Worm (Caenorhabditis elegans) whole organism, young adult: ENCODE results near the gene col-97.

Source experiments
- D2030.7 ChIP-seq: fragments of 200-800 bp; sonication (Bioruptor generic); IDR thresholded peaks from 2 replicates; pipeline ENCODE4 v1.3.6; 2022; ENCODE audit warnings: missing genetic modification reagents, missing genetic modification characterization, missing compliant biosample characterization
- F10E7.11 ChIP-seq: sonication (generic microtip); optimal IDR thresholded peaks from 2 replicates; lab custom pipeline; 2017; ENCODE audit warnings: mild to moderate bottlenecking, missing genetic modification characterization, moderate library complexity, missing compliant biosample characterization
- F33H1.4 ChIP-seq: fragments of 200-800 bp; sonication (Bioruptor generic); IDR thresholded peaks from 2 replicates; pipeline ENCODE4 v1.3.6; 2022; ENCODE audit warnings: missing genetic modification reagents, missing genetic modification characterization, missing compliant biosample characterization
- F52B5.7 ChIP-seq: sonication (generic microtip); optimal IDR thresholded peaks from 2 replicates; lab custom pipeline; 2016; ENCODE audit warnings: mild to moderate bottlenecking, missing genetic modification characterization, missing compliant biosample characterization
- F55B11.4 ChIP-seq: sonication (generic microtip); optimal IDR thresholded peaks from 2 replicates; lab custom pipeline; 2016; ENCODE audit warnings: missing compliant biosample characterization, missing genetic modification characterization, borderline replicate concordance; ENCODE audit not compliant: insufficient read depth
- K11D2.4 ChIP-seq: fragments of 200-800 bp; sonication (Bioruptor generic); IDR thresholded peaks from 2 replicates; pipeline ENCODE4 v1.3.6; 2022; ENCODE audit warnings: missing genetic modification reagents, missing genetic modification characterization, missing compliant biosample characterization
- Y67H2A.10 ChIP-seq: fragments of 200-800 bp; sonication (Bioruptor generic); conservative IDR thresholded peaks from 2 replicates; pipeline ENCODE4 v1.3.6; 2022; ENCODE audit warnings: missing genetic modification reagents, missing genetic modification characterization, missing compliant biosample characterization
- Y95B8A.8 ChIP-seq: fragments of 200-800 bp; sonication (Bioruptor generic); IDR thresholded peaks from 2 replicates; pipeline ENCODE4 v1.3.6; 2022; ENCODE audit warnings: missing genetic modification reagents, missing genetic modification characterization, missing compliant biosample characterization
- aptf-2 ChIP-seq: fragments of 200-800 bp; sonication (Bioruptor generic); conservative IDR thresholded peaks from 2 replicates; pipeline ENCODE4 v1.3.6; 2022; ENCODE audit warnings: missing genetic modification reagents, missing genetic modification characterization, missing compliant biosample characterization
- attf-3 ChIP-seq: fragments of 200-800 bp; sonication (Bioruptor generic); conservative IDR thresholded peaks from 2 replicates; pipeline ENCODE4 v1.3.6; 2022; ENCODE audit warnings: missing genetic modification reagents, missing genetic modification characterization, missing compliant biosample characterization
- bed-2 ChIP-seq: fragments of 200-800 bp; sonication (Bioruptor generic); IDR thresholded peaks from 2 replicates; pipeline ENCODE4 v1.3.6; 2022; ENCODE audit warnings: missing genetic modification reagents, missing genetic modification characterization, missing compliant biosample characterization
- cebp-2 ChIP-seq: fragments of 200-800 bp; sonication (Bioruptor generic); IDR thresholded peaks from 2 replicates; pipeline ENCODE4 v1.3.6; 2022; ENCODE audit warnings: missing genetic modification characterization, missing compliant biosample characterization
- ceh-100 ChIP-seq: fragments of 200-800 bp; sonication (Bioruptor generic); IDR thresholded peaks from 2 replicates; pipeline ENCODE4 v1.3.6; 2022; ENCODE audit warnings: missing genetic modification reagents, missing genetic modification characterization, missing compliant biosample characterization
- ceh-27 ChIP-seq: fragments of 200-800 bp; sonication (Bioruptor generic); optimal IDR thresholded peaks from 2 replicates; lab custom pipeline; 2018; ENCODE audit warnings: mild to moderate bottlenecking, missing genetic modification characterization, moderate library complexity, missing compliant biosample characterization
- ceh-58 ChIP-seq: fragments of 200-800 bp; sonication (Bioruptor generic); IDR thresholded peaks from 2 replicates; pipeline ENCODE4 v1.3.6; 2022; ENCODE audit warnings: missing genetic modification characterization, missing compliant biosample characterization
- ceh-91 ChIP-seq: fragments of 200-800 bp; sonication (Bioruptor generic); IDR thresholded peaks from 2 replicates; pipeline ENCODE4 v1.3.6; 2022; ENCODE audit warnings: missing genetic modification reagents, missing genetic modification characterization, missing compliant biosample characterization
- efl-1 ChIP-seq: fragments of 150-350 bp; optimal IDR thresholded peaks from 2 replicates; lab custom pipeline; 2014; ENCODE audit warnings: missing biosample characterization, missing genetic modification reagents, missing genetic modification characterization
- egl-44 ChIP-seq: fragments of 200-800 bp; sonication (Bioruptor generic); IDR thresholded peaks from 2 replicates; pipeline ENCODE4 v1.3.6; 2022; ENCODE audit warnings: missing genetic modification reagents, missing genetic modification characterization, missing compliant biosample characterization
- egrh-3 ChIP-seq: fragments of 200-800 bp; sonication (Bioruptor generic); IDR thresholded peaks from 2 replicates; pipeline ENCODE4 v1.3.6; 2022; ENCODE audit warnings: missing genetic modification reagents, missing genetic modification characterization, missing compliant biosample characterization
- ets-4 ChIP-seq: fragments of 200-800 bp; sonication (Bioruptor generic); optimal IDR thresholded peaks from 2 replicates; lab custom pipeline; 2018; ENCODE audit warnings: mild to moderate bottlenecking, missing genetic modification characterization, missing compliant biosample characterization
- hmg-20 ChIP-seq: fragments of 200-800 bp; sonication (Bioruptor generic); IDR thresholded peaks from 2 replicates; pipeline ENCODE4 v1.3.6; 2022; ENCODE audit warnings: missing genetic modification reagents, missing genetic modification characterization, missing compliant biosample characterization
- lag-1 ChIP-seq: fragments of 200-800 bp; sonication (Bioruptor generic); IDR thresholded peaks from 2 replicates; pipeline ENCODE4 v1.3.6; 2022; ENCODE audit warnings: missing genetic modification reagents, missing genetic modification characterization, missing compliant biosample characterization
- let-526 ChIP-seq: fragments of 200-800 bp; sonication (Bioruptor generic); IDR thresholded peaks from 2 replicates; pipeline ENCODE4 v1.3.6; 2022; ENCODE audit warnings: missing genetic modification reagents, missing genetic modification characterization, missing compliant biosample characterization
- lin-26 ChIP-seq: fragments of 200-800 bp; sonication (Bioruptor generic); IDR thresholded peaks from 2 replicates; pipeline ENCODE4 v1.3.6; 2022; ENCODE audit warnings: missing genetic modification reagents, missing genetic modification characterization, missing compliant biosample characterization
- lin-40 ChIP-seq: sonication (generic microtip); optimal IDR thresholded peaks from 2 replicates; lab custom pipeline; 2016; ENCODE audit warnings: missing genetic modification characterization, mild to moderate bottlenecking, missing compliant biosample characterization, missing genotype, missing genetic modification reagents
- lsy-27 ChIP-seq: sonication (generic microtip); optimal IDR thresholded peaks from 2 replicates; lab custom pipeline; 2017; ENCODE audit warnings: missing genetic modification characterization, mild to moderate bottlenecking, missing compliant biosample characterization, antibody characterized with exemption, missing genotype, borderline replicate concordance; ENCODE audit not compliant: insufficient read depth
- madf-3 ChIP-seq: fragments of 200-800 bp; sonication (Bioruptor generic); IDR thresholded peaks from 2 replicates; pipeline ENCODE4 v1.3.6; 2022; ENCODE audit warnings: missing genetic modification reagents, missing genetic modification characterization, missing compliant biosample characterization
- madf-6 ChIP-seq: fragments of 200-800 bp; sonication (Bioruptor generic); IDR thresholded peaks from 2 replicates; pipeline ENCODE4 v1.3.6; 2022; ENCODE audit warnings: missing genetic modification reagents, missing genetic modification characterization, missing compliant biosample characterization
- nhr-120 ChIP-seq: fragments of 200-800 bp; sonication (Bioruptor generic); IDR thresholded peaks from 2 replicates; pipeline ENCODE4 v1.3.6; 2022; ENCODE audit warnings: missing genetic modification characterization, missing compliant biosample characterization
- nhr-80 ChIP-seq: sonication (generic microtip); optimal IDR thresholded peaks from 2 replicates; lab custom pipeline; 2016; ENCODE audit warnings: missing genetic modification characterization, missing compliant biosample characterization
- pbrm-1 ChIP-seq: fragments of 200-800 bp; sonication (Bioruptor generic); IDR thresholded peaks from 2 replicates; pipeline ENCODE4 v1.3.6; 2022; ENCODE audit warnings: missing genetic modification reagents, missing genetic modification characterization, missing compliant biosample characterization
- rcor-1 ChIP-seq: fragments of 200-800 bp; sonication (Bioruptor generic); IDR thresholded peaks from 2 replicates; pipeline ENCODE4 v1.3.6; 2022; ENCODE audit warnings: missing genetic modification reagents, missing genetic modification characterization, missing compliant biosample characterization
- repo-1 ChIP-seq: sonication (generic microtip); optimal IDR thresholded peaks from 2 replicates; lab custom pipeline; 2017; ENCODE audit warnings: mild to moderate bottlenecking, missing genetic modification characterization, missing compliant biosample characterization
- snpc-1.3 ChIP-seq: sonication (generic microtip); optimal IDR thresholded peaks from 2 replicates; lab custom pipeline; 2017; ENCODE audit warnings: missing genetic modification characterization, mild to moderate bottlenecking, missing compliant biosample characterization, antibody characterized with exemption, moderate library complexity, missing genotype, missing genetic modification reagents; ENCODE audit not compliant: insufficient read depth
- snpc-3.4 ChIP-seq: sonication (generic microtip); optimal IDR thresholded peaks from 2 replicates; lab custom pipeline; 2017; ENCODE audit warnings: missing genetic modification characterization, mild to moderate bottlenecking, missing compliant biosample characterization, antibody characterized with exemption, moderate library complexity, missing genotype, missing genetic modification reagents
- xnd-1 ChIP-seq: sonication (generic microtip); optimal IDR thresholded peaks from 2 replicates; lab custom pipeline; 2016; ENCODE audit warnings: missing genotype, missing genetic modification reagents, missing genetic modification characterization, missing compliant biosample characterization
- zfh-2 ChIP-seq: fragments of 200-800 bp; sonication (Bioruptor generic); conservative IDR thresholded peaks from 2 replicates; pipeline ENCODE4 v1.3.6; 2022; ENCODE audit warnings: missing genetic modification reagents, missing genetic modification characterization, missing compliant biosample characterization
- ztf-25 ChIP-seq: fragments of 200-800 bp; sonication (Bioruptor generic); IDR thresholded peaks from 2 replicates; pipeline ENCODE4 v1.3.6; 2022; ENCODE audit warnings: missing genetic modification reagents, missing genetic modification characterization, missing compliant biosample characterization
- ztf-26 ChIP-seq: sonication (generic microtip); optimal IDR thresholded peaks from 2 replicates; lab custom pipeline; 2017; ENCODE audit warnings: missing genetic modification characterization, missing compliant biosample characterization
- ztf-28 ChIP-seq: fragments of 200-800 bp; sonication (Bioruptor generic); IDR thresholded peaks from 2 replicates; pipeline ENCODE4 v1.3.6; 2022; ENCODE audit warnings: missing genetic modification reagents, missing genetic modification characterization, missing compliant biosample characterization
- ztf-3 ChIP-seq: fragments of 200-800 bp; sonication (Bioruptor generic); optimal IDR thresholded peaks from 2 replicates; lab custom pipeline; 2018; ENCODE audit warnings: mild to moderate bottlenecking, missing genetic modification characterization, missing compliant biosample characterization

The col-97 gene

DNA sequence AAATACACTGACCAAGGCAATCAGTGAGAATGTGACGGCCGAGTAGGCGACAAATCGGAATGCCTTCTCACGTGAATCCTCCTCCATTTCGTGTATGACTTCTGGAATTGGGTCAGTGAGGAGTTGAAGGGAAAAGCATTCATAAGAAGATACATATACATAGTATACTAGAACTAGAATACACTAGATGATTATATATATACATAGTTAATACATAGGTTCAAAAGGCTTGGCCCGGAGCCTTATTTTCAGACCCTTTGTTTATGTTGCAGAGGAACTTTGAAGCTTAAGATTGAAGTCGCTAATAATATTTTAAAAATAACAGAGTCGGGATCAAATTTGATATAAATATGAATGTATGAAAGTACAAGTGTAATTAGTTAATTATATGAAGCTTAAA, at the start of gene col-97:
Gene col-97, minus strand, starts transcription at position 101 of the 400 bp plus-strand sequence.
- TF ChIP-seq ceh-100 (GFP tag; lab: Robert Waterston, UW) (no peak), rcor-1 (GFP tag; lab: Robert Waterston, UW) (no peak), D2030.7 (GFP tag; lab: Robert Waterston, UW) (no peak)

DNA sequence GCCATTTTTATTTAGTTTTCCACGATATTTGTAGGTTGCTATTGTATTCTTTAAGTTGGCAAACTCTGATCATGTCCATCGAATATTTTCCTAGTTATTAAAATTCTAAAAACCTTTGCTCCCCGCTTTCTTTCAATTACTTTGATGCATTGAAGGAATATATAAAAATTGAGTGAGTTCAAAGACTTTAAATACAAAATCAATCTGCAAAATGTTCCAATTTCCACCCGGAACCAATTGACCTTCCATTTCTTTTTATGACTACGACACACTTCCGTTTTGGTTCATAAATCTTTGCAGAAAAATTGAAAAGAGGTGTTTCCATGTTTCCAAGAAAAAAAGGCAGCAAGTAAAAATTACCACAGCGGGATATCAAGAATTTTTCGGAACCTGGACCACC, 46.2 kb upstream of the col-97 start, which contains the start of gene F54F12.2:
Gene F54F12.2, plus strand, starts transcription at position 301 of the 400 bp plus-strand sequence.
- TF ChIP-seq lin-40 (tag; lab: Kevin White, UChicago) (no peak), ztf-3 (GFP tag; lab: Kevin White, UChicago) (no peak), F10E7.11 (tag; lab: Kevin White, UChicago) (no peak), lsy-27 (tag; lab: Kevin White, UChicago) (no peak), Y95B8A.8 (GFP tag; lab: Robert Waterston, UW) (no peak), repo-1 (no peak), nhr-80 (no peak), snpc-3.4 (tag; lab: Kevin White, UChicago) (no peak), bed-2 (GFP tag; lab: Robert Waterston, UW) (no peak), ceh-27 (GFP tag; lab: Kevin White, UChicago) (no peak), xnd-1 (tag; lab: Kevin White, UChicago) (no peak), lag-1 (GFP tag; lab: Robert Waterston, UW) (no peak), ztf-26 (tag; lab: Kevin White, UChicago) (no peak), Y67H2A.10 (GFP tag; lab: Robert Waterston, UW) (no peak), aptf-2 (GFP tag; lab: Robert Waterston, UW) (no peak), cebp-2 (GFP tag; lab: Robert Waterston, UW) (no peak), snpc-1.3 (tag; lab: Kevin White, UChicago) (no peak)

DNA sequence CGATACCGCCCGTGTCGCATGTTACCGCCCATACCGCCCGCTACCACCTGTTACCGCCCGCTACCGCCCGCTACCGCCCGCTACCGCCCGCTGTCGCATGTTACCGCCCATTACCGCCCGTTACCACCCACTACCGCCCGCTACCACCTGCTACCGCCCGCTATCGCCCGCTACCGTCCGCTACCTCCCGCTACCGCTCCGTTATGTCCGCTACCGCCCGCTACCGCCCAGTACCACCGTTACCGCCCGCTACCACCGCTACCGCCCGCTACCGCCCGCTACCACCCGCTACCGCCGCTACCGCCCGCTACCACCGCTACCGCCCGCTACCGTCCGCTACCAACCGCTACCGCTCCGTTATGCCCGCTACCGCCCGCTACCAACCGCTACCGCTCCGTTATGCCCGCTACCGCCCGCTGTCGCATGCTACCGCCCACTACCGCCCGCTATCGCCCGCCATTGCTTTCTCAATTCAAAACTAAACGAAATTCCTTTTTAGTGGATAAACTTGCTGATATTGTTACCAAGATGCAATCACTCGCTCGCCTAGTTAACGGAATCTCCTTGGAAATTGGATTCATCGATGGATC, 39.0 kb upstream of the col-97 start:
- TF ChIP-seq F52B5.7 (tag; lab: Kevin White, UChicago) (peak; percentile 49), ztf-28 (0 out of 2 replicates have a peak, but pooled peaks have one; percentile 54), aptf-2 (GFP tag; lab: Robert Waterston, UW) (peak; percentile 11; the same call in 1 of the 2 replicates), rcor-1 (GFP tag; lab: Robert Waterston, UW) (no peak), lin-26 (GFP tag; lab: Robert Waterston, UW) (0 out of 2 replicates have a peak, but pooled peaks have one; percentile 30), F33H1.4 (GFP tag; lab: Robert Waterston, UW) (peak; percentile 11; the same call in 1 of the 2 replicates), Y67H2A.10 (GFP tag; lab: Robert Waterston, UW) (0 out of 2 replicates have a peak, but pooled peaks have one; percentile 6), let-526 (GFP tag; lab: Robert Waterston, UW) (0 out of 2 replicates have a peak, but pooled peaks have one; percentile 39), ztf-3 (GFP tag; lab: Kevin White, UChicago) (no peak), snpc-3.4 (tag; lab: Kevin White, UChicago) (no peak), Y95B8A.8 (GFP tag; lab: Robert Waterston, UW) (no peak), ets-4 (GFP tag; lab: Kevin White, UChicago) (peak; percentile 35), attf-3 (GFP tag; lab: Robert Waterston, UW) (0 out of 2 replicates have a peak, but pooled peaks have one; percentile 7), madf-6 (GFP tag; lab: Robert Waterston, UW) (no peak), F55B11.4 (tag; lab: Kevin White, UChicago) (no peak), efl-1 (GFP tag; lab: Kevin White, UChicago) (no peak), zfh-2 (peak; percentile 91), egl-44 (GFP tag; lab: Robert Waterston, UW) (0 out of 2 replicates have a peak, but pooled peaks have one; percentile 11), egrh-3 (GFP tag; lab: Robert Waterston, UW) (peak; percentile 97), ztf-25 (GFP tag; lab: Robert Waterston, UW) (0 out of 2 replicates have a peak, but pooled peaks have one; percentile 12), hmg-20 (no peak), nhr-120 (GFP tag; lab: Robert Waterston, UW) (0 out of 2 replicates have a peak, but pooled peaks have one; percentile 39), ceh-91 (0 out of 2 replicates have a peak, but pooled peaks have one; percentile 15), madf-3 (0 out of 2 replicates have a peak, but pooled peaks have one; percentile 37), pbrm-1 (no peak), K11D2.4 (GFP tag; lab: Robert Waterston, UW) (peak; percentile 34; the same call in 1 of the 2 replicates), ceh-58 (GFP tag; lab: Robert Waterston, UW) (peak; percentile 71; the same call in 1 of the 2 replicates)
